Fruit fly (Drosophila melanogaster) whole organism, embryonic: Measurements from ENCODE around the gene Sfxn2.
A peak's percentile ranks its signal among the peaks of the same experiment; 100 is the strongest.

ENCODE experiments used
- Abd-B ChIP-seq: fragments of 200-800 bp; sonication (Bioruptor generic); optimal IDR thresholded peaks from 2 replicates; lab custom pipeline; 2018; ENCODE audit warnings: missing biosample characterization, mild to moderate bottlenecking, missing genetic modification characterization, moderate library complexity
- CG10209 ChIP-seq: fragments of 200-800 bp; sonication (Bioruptor generic); optimal IDR thresholded peaks from 3 replicates; lab custom pipeline; 2017; ENCODE audit warnings: missing biosample characterization, mild to moderate bottlenecking, missing genetic modification characterization, missing genetic modification reagents
- CG1024 ChIP-seq: fragments of 200-800 bp; sonication (Bioruptor generic); IDR thresholded peaks from 2 replicates; pipeline ENCODE4 v1.3.6; 2022; ENCODE audit warnings: missing biosample characterization, missing genetic modification characterization
- CG10274 ChIP-seq: fragments of 200-800 bp; sonication (Bioruptor generic); optimal IDR thresholded peaks from 3 replicates; lab custom pipeline; 2017; ENCODE audit warnings: missing biosample characterization, mild to moderate bottlenecking, missing genetic modification characterization
- CG10321 ChIP-seq: fragments of 200-800 bp; sonication (Bioruptor generic); IDR thresholded peaks from 2 replicates; pipeline ENCODE4 v1.3.6; 2022; ENCODE audit warnings: missing biosample characterization, missing genetic modification characterization
- CG11085 ChIP-seq: fragments of 200-800 bp; sonication (Bioruptor generic); IDR thresholded peaks from 2 replicates; pipeline ENCODE4 v1.3.6; 2022; ENCODE audit warnings: missing biosample characterization, missing genetic modification characterization
- CG11456 ChIP-seq: fragments of 200-800 bp; sonication (Bioruptor generic); IDR thresholded peaks from 3 replicates; pipeline ENCODE4 v1.3.6; 2022; ENCODE audit warnings: missing biosample characterization, missing genetic modification characterization
- CG17328 ChIP-seq: fragments of 200-800 bp; sonication (Bioruptor generic); IDR thresholded peaks from 2 replicates; pipeline ENCODE4 v1.3.6; 2022; ENCODE audit warnings: missing biosample characterization, missing genetic modification characterization
- CG17802 ChIP-seq: fragments of 200-800 bp; sonication (Bioruptor generic); optimal IDR thresholded peaks from 2 replicates; lab custom pipeline; 2018; ENCODE audit warnings: missing biosample characterization, mild to moderate bottlenecking, missing genetic modification characterization, moderate library complexity
- CG17829 ChIP-seq: fragments of 200-800 bp; optimal IDR thresholded peaks from 2 replicates; lab custom pipeline; 2019; ENCODE audit warnings: missing biosample characterization, mild to moderate bottlenecking, missing genetic modification characterization, moderate library complexity
- CG1832 ChIP-seq: fragments of 200-800 bp; sonication (Bioruptor generic); optimal IDR thresholded peaks from 2 replicates; lab custom pipeline; 2017; ENCODE audit warnings: missing biosample characterization, mild to moderate bottlenecking, missing genetic modification characterization, inconsistent platforms
- CG18619 ChIP-seq: fragments of 200-800 bp; sonication (Bioruptor generic); optimal IDR thresholded peaks from 3 replicates; lab custom pipeline; 2017; ENCODE audit warnings: missing biosample characterization, mild to moderate bottlenecking, missing genetic modification characterization
- CG2678 ChIP-seq: fragments of 200-800 bp; sonication (Bioruptor generic); optimal IDR thresholded peaks from 3 replicates; lab custom pipeline; 2019; ENCODE audit warnings: missing biosample characterization, mild to moderate bottlenecking, missing genetic modification characterization, moderate library complexity
- CG2712 ChIP-seq: fragments of 200-800 bp; optimal IDR thresholded peaks from 3 replicates; lab custom pipeline; 2019; ENCODE audit warnings: missing biosample characterization, mild to moderate bottlenecking, missing genetic modification characterization, moderate library complexity
- CG31365 ChIP-seq: fragments of 200-800 bp; sonication (Bioruptor generic); optimal IDR thresholded peaks from 2 replicates; lab custom pipeline; 2018; ENCODE audit warnings: missing biosample characterization, mild to moderate bottlenecking, missing genetic modification characterization
- CG34224 ChIP-seq: fragments of 200-800 bp; sonication (Bioruptor generic); IDR thresholded peaks from 3 replicates; pipeline ENCODE4 v1.3.6; 2022; ENCODE audit warnings: missing biosample characterization, missing genetic modification characterization; ENCODE audit not compliant: partially characterized antibody
- CG34376 ChIP-seq: fragments of 200-800 bp; sonication (Bioruptor generic); optimal IDR thresholded peaks from 2 replicates; lab custom pipeline; 2018; ENCODE audit warnings: missing biosample characterization, mild to moderate bottlenecking, missing genetic modification characterization
- CG5953 ChIP-seq: fragments of 200-800 bp; sonication (Bioruptor generic); IDR thresholded peaks from 2 replicates; pipeline ENCODE4 v1.3.6; 2022; ENCODE audit warnings: missing biosample characterization, missing genetic modification characterization
- CG9215 ChIP-seq: fragments of 200-800 bp; sonication (Bioruptor generic); IDR thresholded peaks from 2 replicates; pipeline ENCODE4 v1.3.6; 2022; ENCODE audit warnings: missing biosample characterization, missing genetic modification characterization
- Chrac-16 ChIP-seq: fragments of 200-800 bp; sonication (Bioruptor generic); optimal IDR thresholded peaks from 3 replicates; lab custom pipeline; 2016; ENCODE audit warnings: missing biosample characterization, missing genetic modification characterization
- CoRest ChIP-seq: fragments of 200-800 bp; sonication (Bioruptor generic); optimal IDR thresholded peaks from 3 replicates; lab custom pipeline; 2018; ENCODE audit warnings: missing biosample characterization, mild to moderate bottlenecking, missing genetic modification characterization, moderate library complexity
- Fer3 ChIP-seq: fragments of 200-800 bp; sonication (Bioruptor generic); optimal IDR thresholded peaks from 2 replicates; lab custom pipeline; 2018; ENCODE audit warnings: missing biosample characterization, mild to moderate bottlenecking, missing genetic modification characterization, moderate library complexity
- Hand ChIP-seq: fragments of 200-800 bp; sonication (Bioruptor generic); optimal IDR thresholded peaks from 2 replicates; lab custom pipeline; 2017; ENCODE audit warnings: mild to moderate bottlenecking, missing biosample characterization, missing genetic modification reagents, missing genetic modification characterization
- HmgZ ChIP-seq: fragments of 200-800 bp; sonication (Bioruptor generic); optimal IDR thresholded peaks from 2 replicates; lab custom pipeline; 2018; ENCODE audit warnings: missing biosample characterization, mild to moderate bottlenecking, missing genetic modification characterization
- Hmr ChIP-seq: fragments of 200-800 bp; sonication (Bioruptor generic); optimal IDR thresholded peaks from 3 replicates; lab custom pipeline; 2017; ENCODE audit warnings: mild to moderate bottlenecking, missing biosample characterization, missing genetic modification reagents, missing genetic modification characterization
- Nf-YA ChIP-seq: fragments of 200-800 bp; sonication (Bioruptor generic); IDR thresholded peaks from 2 replicates; pipeline ENCODE4 v1.3.6; 2022; ENCODE audit warnings: missing biosample characterization, missing genetic modification characterization
- Xrp1 ChIP-seq: fragments of 200-800 bp; sonication (Bioruptor generic); IDR thresholded peaks from 2 replicates; pipeline ENCODE4 v1.3.6; 2022; ENCODE audit warnings: missing biosample characterization, missing genetic modification characterization
- ap ChIP-seq: fragments of 200-800 bp; sonication (Bioruptor generic); IDR thresholded peaks from 2 replicates; pipeline ENCODE4 v1.3.6; 2022; ENCODE audit warnings: missing biosample characterization, missing genetic modification characterization
- ara ChIP-seq: fragments of 200-800 bp; sonication (Bioruptor generic); IDR thresholded peaks from 2 replicates; pipeline ENCODE4 v1.3.6; 2022; ENCODE audit warnings: missing biosample characterization, missing genetic modification characterization
- chif ChIP-seq, 2 experiments: fragments of 200-800 bp; sonication (Bioruptor generic); optimal IDR thresholded peaks; 3 replicates each; lab custom pipeline; 2016; ENCODE audit warnings: missing biosample characterization in 2 of 2, missing genetic modification characterization in 2 of 2
- crol ChIP-seq: fragments of 200-800 bp; sonication (Bioruptor generic); IDR thresholded peaks from 2 replicates; pipeline ENCODE4 v1.3.6; 2022; ENCODE audit warnings: missing biosample characterization, missing genetic modification characterization
- cwo ChIP-seq: fragments of 200-800 bp; sonication (Bioruptor generic); optimal IDR thresholded peaks from 3 replicates; lab custom pipeline; 2017; ENCODE audit warnings: missing biosample characterization, missing genetic modification characterization, mild to moderate bottlenecking, moderate library complexity, missing genetic modification reagents
- dpn ChIP-seq, 2 experiments: fragments of 200-800 bp; sonication (Bioruptor generic); optimal IDR thresholded peaks; 3 replicates each; lab custom pipeline; 2016; ENCODE audit warnings: missing biosample characterization in 2 of 2, missing genetic modification characterization in 2 of 2
- eve ChIP-seq, 2 experiments: fragments of >200 bp; optimal IDR thresholded peaks; 2 replicates each; lab custom pipeline; 2017; ENCODE audit warnings: missing biosample characterization in 2 of 2, missing genetic modification characterization in 2 of 2
- fu2 ChIP-seq: fragments of 200-800 bp; sonication (Bioruptor generic); optimal IDR thresholded peaks from 2 replicates; lab custom pipeline; 2016; ENCODE audit warnings: missing biosample characterization, missing genetic modification characterization
- gcm ChIP-seq: fragments of 200-800 bp; sonication (Bioruptor generic); optimal IDR thresholded peaks from 2 replicates; lab custom pipeline; 2019; ENCODE audit warnings: missing biosample characterization, mild to moderate bottlenecking, missing genetic modification characterization, moderate library complexity
- gro ChIP-seq: fragments of 200-800 bp; sonication (Bioruptor generic); optimal IDR thresholded peaks from 2 replicates; lab custom pipeline; 2016; ENCODE audit warnings: missing biosample characterization, missing genetic modification characterization
- gt ChIP-seq: fragments of 200-800 bp; sonication (Bioruptor generic); IDR thresholded peaks from 2 replicates; pipeline ENCODE4 v1.3.6; 2022; ENCODE audit warnings: missing biosample characterization, missing genetic modification characterization
- hth ChIP-seq: fragments of >200 bp; optimal IDR thresholded peaks from 2 replicates; lab custom pipeline; 2017; ENCODE audit warnings: inconsistent platforms
- pb ChIP-seq: fragments of 200-800 bp; sonication (Bioruptor generic); optimal IDR thresholded peaks from 3 replicates; lab custom pipeline; 2016; ENCODE audit warnings: missing biosample characterization, missing genetic modification characterization
- pros ChIP-seq: fragments of 200-800 bp; sonication (Bioruptor generic); optimal IDR thresholded peaks from 3 replicates; lab custom pipeline; 2019; ENCODE audit warnings: missing biosample characterization, mild to moderate bottlenecking, missing genetic modification characterization, moderate library complexity
- sc ChIP-seq, 3 experiments: fragments of >200 bp in 2 of 3; fragments of 200-800 bp in 1 of 3; sonication (Bioruptor generic) in 1 of 3; optimal IDR thresholded peaks; 2 replicates in 2 of 3; 3 replicates in 1 of 3; lab custom pipeline; 2017; ENCODE audit warnings: mild to moderate bottlenecking in 1 of 3, missing biosample characterization in 1 of 3, missing genetic modification characterization in 1 of 3, missing genetic modification reagents in 1 of 3
- sens-2 ChIP-seq: fragments of 200-800 bp; sonication (Bioruptor generic); IDR thresholded peaks from 2 replicates; pipeline ENCODE4 v1.3.6; 2022; ENCODE audit warnings: missing biosample characterization, missing genetic modification characterization
- shn ChIP-seq: fragments of 200-800 bp; sonication (Bioruptor generic); optimal IDR thresholded peaks from 3 replicates; lab custom pipeline; 2016; ENCODE audit warnings: missing biosample characterization, missing genetic modification characterization
- sisA ChIP-seq: fragments of 200-800 bp; sonication (Bioruptor generic); IDR thresholded peaks from 2 replicates; pipeline ENCODE4 v1.3.6; 2022; ENCODE audit warnings: missing biosample characterization, missing genetic modification characterization
- sob ChIP-seq: fragments of 200-800 bp; sonication (Bioruptor generic); IDR thresholded peaks from 2 replicates; pipeline ENCODE4 v1.3.6; 2022; ENCODE audit warnings: missing biosample characterization, missing genetic modification characterization
- tio ChIP-seq: fragments of 200-800 bp; sonication (Bioruptor generic); optimal IDR thresholded peaks from 2 replicates; lab custom pipeline; 2017; ENCODE audit warnings: missing biosample characterization, missing genetic modification characterization, inconsistent platforms
- vvl ChIP-seq: fragments of 200-800 bp; sonication (Bioruptor generic); IDR thresholded peaks from 2 replicates; pipeline ENCODE4 v1.3.6; 2022; ENCODE audit warnings: missing biosample characterization, missing genetic modification characterization
- zen2 ChIP-seq: fragments of 200-800 bp; sonication (Bioruptor generic); IDR thresholded peaks from 3 replicates; pipeline ENCODE4 v1.3.6; 2022; ENCODE audit warnings: missing biosample characterization, missing genetic modification characterization; ENCODE audit not compliant: partially characterized antibody
- zfh2 ChIP-seq: fragments of 200-800 bp; sonication (Bioruptor generic); optimal IDR thresholded peaks from 2 replicates; lab custom pipeline; 2016; ENCODE audit warnings: missing biosample characterization, missing genetic modification characterization

Sfxn2 gene

dm6 chr3L:19071173-19071844 lies 8.3 kb downstream of the Sfxn2 start (continued):
- TF ChIP-seq CG10209, result peak; percentile 29
- TF ChIP-seq Abd-B (GFP tag; lab: Kevin White, UChicago), result no peak
- TF ChIP-seq CG2678 (tag; lab: Kevin White, UChicago), result peak; percentile 57
- no peak for TF ChIP-seq CG17328 (GFP tag; lab: Robert Waterston, UW)
- no peak for TF ChIP-seq CG31365 (tag; lab: Kevin White, UChicago)
- TF ChIP-seq gt (GFP tag; lab: Robert Waterston, UW), result no peak
- TF ChIP-seq gro (GFP tag; lab: Kevin White, UChicago), result peak; percentile 62
- TF ChIP-seq hth (lab: Kevin White, UChicago), result no peak
- peak; percentile 58 for TF ChIP-seq CG34376
- no peak for TF ChIP-seq tio
- no peak for TF ChIP-seq CG11085 (GFP tag; lab: Robert Waterston, UW)
- no peak for TF ChIP-seq CG34224 (GFP tag; lab: Robert Waterston, UW)
- peak; percentile 37 for TF ChIP-seq Hmr (GFP tag; lab: Kevin White, UChicago)
- no peak for TF ChIP-seq CG17802 (tag; lab: Kevin White, UChicago)
- TF ChIP-seq Hand (GFP tag; lab: Kevin White, UChicago), result no peak
- TF ChIP-seq Xrp1, result peak; percentile 41; the same call in 1 of the 2 replicates
- no peak for TF ChIP-seq fu2 (GFP tag; lab: Kevin White, UChicago)
- no peak for TF ChIP-seq zen2 (GFP tag; lab: Robert Waterston, UW)
- TF ChIP-seq ara (GFP tag; lab: Robert Waterston, UW), result no peak
- 0 out of 2 replicates have a peak, but pooled peaks have one; percentile 7 for TF ChIP-seq sob (GFP tag; lab: Robert Waterston, UW)
- no peak for TF ChIP-seq CG10274 (GFP tag; lab: Kevin White, UChicago)
- no peak for TF ChIP-seq sens-2
- TF ChIP-seq pb, result no peak
- TF ChIP-seq Fer3 (tag; lab: Kevin White, UChicago), result peak; percentile 48
- no peak for TF ChIP-seq Chrac-16 (GFP tag; lab: Kevin White, UChicago)
- no peak for TF ChIP-seq CoRest (tag; lab: Kevin White, UChicago)
- TF ChIP-seq sisA (GFP tag; lab: Robert Waterston, UW), result no peak
- TF ChIP-seq CG18619 (GFP tag; lab: Kevin White, UChicago), result no peak
- no peak for TF ChIP-seq ap (GFP tag; lab: Robert Waterston, UW)
- TF ChIP-seq shn (GFP tag; lab: Kevin White, UChicago), result no peak
- TF ChIP-seq zfh2 (GFP tag; lab: Kevin White, UChicago), result peak; percentile 23
- TF ChIP-seq chif (GFP tag; optimal IDR thresholded peaks at IDR 0.05; lab: Kevin White, UChicago), result no peak
- TF ChIP-seq dpn (GFP tag; optimal IDR thresholded peaks at IDR 0.05; lab: Kevin White, UChicago), result no peak
- peak in 1 of 2 experiments; percentile 53 for TF ChIP-seq eve (GFP tag; optimal IDR thresholded peaks at IDR 0.05; lab: Kevin White, UChicago)
- peak; percentile 61 for TF ChIP-seq crol (GFP tag; lab: Robert Waterston, UW)
- TF ChIP-seq pros (GFP tag; lab: Kevin White, UChicago), result peak; percentile 3
- TF ChIP-seq cwo, result peak; percentile 94
- no peak for TF ChIP-seq CG10321 (GFP tag; lab: Robert Waterston, UW)
- no peak for TF ChIP-seq CG5953 (GFP tag; lab: Robert Waterston, UW)
- no peak for TF ChIP-seq gcm
- TF ChIP-seq HmgZ, result no peak
- TF ChIP-seq CG9215 (GFP tag; lab: Robert Waterston, UW), result no peak
- TF ChIP-seq vvl, result peak; percentile 43
- TF ChIP-seq CG1832, result no peak
- TF ChIP-seq CG2712 (tag; lab: Kevin White, UChicago), result peak; percentile 11
- no peak for TF ChIP-seq CG17829 (tag; lab: Kevin White, UChicago)
- TF ChIP-seq CG1024, result no peak
- no peak for TF ChIP-seq CG11456 (GFP tag; lab: Robert Waterston, UW)
- TF ChIP-seq sc (optimal IDR thresholded peaks at IDR 0.05; lab: Kevin White, UChicago), result no peak
- TF ChIP-seq sc (GFP tag; optimal IDR thresholded peaks at IDR 0.05; lab: Kevin White, UChicago), result no peak
- TF ChIP-seq Nf-YA (GFP tag; lab: Robert Waterston, UW), result 0 out of 2 replicates have a peak, but pooled peaks have one; percentile 30
